Fruit fly (Drosophila melanogaster): Measurements from ENCODE around the gene CG4213.
A peak's percentile ranks its signal among the peaks of the same experiment; 100 is the strongest.

Gene CG4213

dm6 chr2L:421119-421821, 19.3 kb upstream of the CG4213 start, which contains the start of the genes CG11885 and CG13692:
Gene CG11885, minus strand, starts transcription at chr2L:421450.
Gene CG13692, plus strand, starts transcription at chr2L:421771.
- TF ChIP-seq HmgD (GFP tag; optimal IDR thresholded peaks at IDR 0.05): peak; percentile 86
- peak; percentile 96 for TF ChIP-seq CG7963 (GFP tag; IDR thresholded peaks at IDR 0.05; ENCODE audit: partially characterized antibody)
- peak; percentile 30; the same call in 1 of the 2 replicates for TF ChIP-seq ranshi (GFP tag; IDR thresholded peaks at IDR 0.05)
- peak; percentile 69 for TF ChIP-seq vvl (GFP tag; IDR thresholded peaks at IDR 0.05)
- no peak for TF ChIP-seq CG13123 (GFP tag; optimal IDR thresholded peaks at IDR 0.05)
- TF ChIP-seq CG7357 (GFP tag; IDR thresholded peaks at IDR 0.05): no peak
- TF ChIP-seq Ets65A (GFP tag): peak; percentile 96
- no peak for TF ChIP-seq CG2199 (GFP tag; IDR thresholded peaks at IDR 0.05)
- no peak for TF ChIP-seq CG7745 (tag; optimal IDR thresholded peaks at IDR 0.05)
- TF ChIP-seq CG10274 (GFP tag; optimal IDR thresholded peaks at IDR 0.05): no peak
- no peak for TF ChIP-seq maf-S (GFP tag; optimal IDR thresholded peaks at IDR 0.05)
- TF ChIP-seq CG2889 (GFP tag; IDR thresholded peaks at IDR 0.05): no peak
- TF ChIP-seq shn (GFP tag; optimal IDR thresholded peaks at IDR 0.05): no peak
- TF ChIP-seq Gsc (GFP tag; IDR thresholded peaks at IDR 0.05): no peak
- no peak for TF ChIP-seq H15 (GFP tag; IDR thresholded peaks at IDR 0.05)
- no peak for TF ChIP-seq wdn (GFP tag; IDR thresholded peaks at IDR 0.05)
- no peak for TF ChIP-seq TFAM (GFP tag; optimal IDR thresholded peaks at IDR 0.05)
- peak; percentile 55 for TF ChIP-seq CG11504 (tag; optimal IDR thresholded peaks at IDR 0.05)
- TF ChIP-seq scrt (GFP tag; optimal IDR thresholded peaks at IDR 0.05): no peak
- TF ChIP-seq onecut (GFP tag; IDR thresholded peaks at IDR 0.05): peak; percentile 68
- peak; percentile 48 for TF ChIP-seq slbo (GFP tag; IDR thresholded peaks at IDR 0.05)
- peak; percentile 6 for TF ChIP-seq CG11398 (GFP tag; optimal IDR thresholded peaks at IDR 0.05)
- peak; percentile 81 for TF ChIP-seq sqz (GFP tag; optimal IDR thresholded peaks at IDR 0.05)
- TF ChIP-seq Sry-δ (GFP tag; optimal IDR thresholded peaks at IDR 0.05): peak; percentile 88
- TF ChIP-seq ham (GFP tag; IDR thresholded peaks at IDR 0.05): no peak
- no peak for TF ChIP-seq dati (GFP tag; IDR thresholded peaks at IDR 0.05)
- no peak for TF ChIP-seq Hey (tag; optimal IDR thresholded peaks at IDR 0.05)
- TF ChIP-seq nau (GFP tag; optimal IDR thresholded peaks at IDR 0.05): peak; percentile 27
- no peak for TF ChIP-seq tgo (GFP tag; IDR thresholded peaks at IDR 0.05)
- TF ChIP-seq sens-2 (GFP tag; IDR thresholded peaks at IDR 0.05): peak; percentile 93
- TF ChIP-seq z (GFP tag; IDR thresholded peaks at IDR 0.05): no peak
- TF ChIP-seq zfh1 (GFP tag; IDR thresholded peaks at IDR 0.05): no peak
- peak; percentile 35 for TF ChIP-seq D19A (tag; optimal IDR thresholded peaks at IDR 0.05)
- peak; percentile 76 for TF ChIP-seq D (optimal IDR thresholded peaks at IDR 0.05)
- no peak for TF ChIP-seq D (GFP tag; optimal IDR thresholded peaks at IDR 0.05)
- no peak for TF ChIP-seq ttk (GFP tag; IDR thresholded peaks at IDR 0.05)
- TF ChIP-seq dysf (GFP tag; IDR thresholded peaks at IDR 0.05): no peak
- TF ChIP-seq ewg (GFP tag; optimal IDR thresholded peaks at IDR 0.05): peak; percentile 47
- peak; percentile 88 for TF ChIP-seq CG12659 (GFP tag; optimal IDR thresholded peaks at IDR 0.05)
- TF ChIP-seq Drgx (GFP tag; IDR thresholded peaks at IDR 0.05): no peak
- TF ChIP-seq CG32532 (GFP tag; IDR thresholded peaks at IDR 0.05): peak; percentile 39; the same call in 1 of the 2 replicates
- TF ChIP-seq CG14965 (GFP tag; optimal IDR thresholded peaks at IDR 0.05; ENCODE audit: borderline replicate concordance): no peak
- peak; percentile 44 for TF ChIP-seq ssp (GFP tag; IDR thresholded peaks at IDR 0.05)
- no peak for TF ChIP-seq pros (GFP tag; optimal IDR thresholded peaks at IDR 0.05)
- no peak for TF ChIP-seq CG9215 (GFP tag; IDR thresholded peaks at IDR 0.05)
- no peak for TF ChIP-seq trh (GFP tag; optimal IDR thresholded peaks at IDR 0.05)
- TF ChIP-seq schlank (tag; optimal IDR thresholded peaks at IDR 0.05): no peak
- no peak for TF ChIP-seq CG6689 (GFP tag; IDR thresholded peaks at IDR 0.05)
- peak; percentile 88 for TF ChIP-seq Med (GFP tag)
- TF ChIP-seq crc (GFP tag; optimal IDR thresholded peaks at IDR 0.05): no peak
- peak; percentile 71 for TF ChIP-seq CG17829 (tag; optimal IDR thresholded peaks at IDR 0.05)
- peak; percentile 23 for TF ChIP-seq unpg (GFP tag; optimal IDR thresholded peaks at IDR 0.05)

All from whole organism, embryonic.